Worm (Caenorhabditis elegans) whole organism, midembryonic: Measurements from ENCODE around the gene lgc-52.

Experiments
- T22C8.4 ChIP-seq: fragments of 200-800 bp; sonication (Bioruptor generic); IDR thresholded peaks from 2 replicates; pipeline ENCODE4 v1.3.6; 2022; ENCODE audit warnings: missing genetic modification characterization, missing compliant biosample characterization
- cog-1 ChIP-seq: sonication (generic microtip); optimal IDR thresholded peaks from 2 replicates; lab custom pipeline; 2016; ENCODE audit warnings: missing genetic modification characterization, missing compliant biosample characterization
- flt-1 ChIP-seq: fragments of 200-800 bp; sonication (Bioruptor generic); IDR thresholded peaks from 2 replicates; pipeline ENCODE4 v1.3.6; 2022; ENCODE audit warnings: missing genetic modification characterization, missing compliant biosample characterization
- klf-2 ChIP-seq: fragments of 200-800 bp; sonication (Bioruptor generic); conservative IDR thresholded peaks from 2 replicates; pipeline ENCODE4 v1.3.6; 2022; ENCODE audit warnings: missing genetic modification reagents, missing genetic modification characterization, missing compliant biosample characterization
- med-1 ChIP-seq: sonication (generic microtip); optimal IDR thresholded peaks from 2 replicates; lab custom pipeline; 2017; ENCODE audit warnings: missing genetic modification characterization, mild to moderate bottlenecking, missing compliant biosample characterization, antibody characterized with exemption, missing genetic modification reagents; ENCODE audit not compliant: insufficient read depth
- ref-1 ChIP-seq: fragments of 200-800 bp; sonication (Bioruptor generic); conservative IDR thresholded peaks from 2 replicates; pipeline ENCODE4 v1.3.6; 2022; ENCODE audit warnings: missing genetic modification reagents, missing genetic modification characterization, missing compliant biosample characterization
- tab-1 ChIP-seq: fragments of 200-800 bp; sonication (Bioruptor generic); IDR thresholded peaks from 2 replicates; pipeline ENCODE4 v1.3.6; 2022; ENCODE audit warnings: missing genetic modification characterization, missing compliant biosample characterization
- ztf-23 ChIP-seq: fragments of 200-800 bp; sonication (Bioruptor generic); IDR thresholded peaks from 2 replicates; pipeline ENCODE4 v1.3.6; 2022; ENCODE audit warnings: missing genetic modification reagents, missing genetic modification characterization, missing compliant biosample characterization
- ztf-29 ChIP-seq: fragments of 200-800 bp; sonication (Bioruptor generic); IDR thresholded peaks from 2 replicates; pipeline ENCODE4 v1.3.6; 2022; ENCODE audit warnings: missing genetic modification reagents, missing genetic modification characterization, missing compliant biosample characterization

Gene lgc-52

DNA sequence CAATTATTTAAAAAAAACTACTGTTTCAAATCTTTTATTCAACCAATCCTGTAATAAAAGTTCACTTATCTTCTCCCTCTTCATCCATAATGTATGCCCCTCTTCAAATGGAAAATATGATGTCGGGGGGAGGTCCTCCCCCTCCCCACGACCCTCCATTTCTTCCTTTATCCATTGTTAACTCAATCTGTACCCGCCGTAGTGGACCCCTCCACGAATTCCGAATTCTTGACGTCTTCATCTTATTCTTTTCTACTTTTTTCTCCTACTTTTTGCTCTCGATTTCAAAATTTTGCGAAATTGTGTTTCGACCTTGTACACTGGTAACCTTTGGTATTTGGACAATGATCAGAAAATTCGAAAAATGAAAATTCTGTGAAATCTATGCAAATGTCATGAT, at the start of gene lgc-52:
Gene lgc-52, plus strand, starts transcription at position 268 of the 400 bp plus-strand sequence.
- TF ChIP-seq flt-1 (no peak), T22C8.4 (GFP tag; lab: Robert Waterston, UW) (no peak), ztf-29 (no peak), med-1 (GFP tag; lab: Kevin White, UChicago) (no peak), ref-1 (no peak), cog-1 (tag; lab: Kevin White, UChicago) (no peak)

ce11 chrIV:15187517-15188181, 48.3 kb upstream of the lgc-52 start:
- TF ChIP-seq T22C8.4 (GFP tag; lab: Robert Waterston, UW) (no peak), flt-1 (no peak), ref-1 (no peak), tab-1 (GFP tag; lab: Robert Waterston, UW) (no peak), med-1 (GFP tag; lab: Kevin White, UChicago) (no peak), cog-1 (tag; lab: Kevin White, UChicago) (no peak), ztf-29 (no peak), klf-2 (GFP tag; lab: Robert Waterston, UW) (no peak)

DNA sequence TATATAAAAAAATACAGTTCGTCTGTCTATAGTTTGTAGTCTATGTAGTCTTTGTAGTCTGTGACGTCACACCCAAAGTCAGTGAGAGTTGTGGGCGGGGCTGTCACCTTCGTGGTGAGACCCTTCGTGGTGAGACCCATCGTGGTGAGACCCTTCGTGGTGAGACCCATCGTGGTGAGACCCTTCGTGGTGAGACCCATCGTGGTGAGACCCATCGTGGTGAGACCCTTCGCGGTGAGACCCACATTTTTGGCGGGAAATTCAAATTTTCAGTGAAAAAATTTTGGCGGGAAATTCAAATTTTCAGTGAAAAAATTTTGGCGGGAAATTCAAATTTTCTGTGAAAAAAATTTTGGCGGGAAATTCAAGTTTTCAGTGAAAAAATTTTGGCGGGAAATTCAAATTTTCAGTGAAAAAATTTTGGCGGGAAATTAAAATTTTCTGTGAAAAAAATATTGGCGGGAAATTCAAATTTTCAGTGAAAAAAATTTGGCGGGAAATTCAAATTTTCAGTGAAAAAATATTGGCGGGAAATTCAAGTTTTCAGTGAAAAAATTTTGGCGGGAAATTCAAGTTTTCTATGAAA, 47.5 kb upstream of the lgc-52 start:
- TF ChIP-seq klf-2 (GFP tag; lab: Robert Waterston, UW), result 0 out of 2 replicates have a peak, but pooled peaks have one; percentile 70

ce11 chrIV:15189450-15189849, 46.5 kb upstream of the lgc-52 start:
- TF ChIP-seq tab-1 (GFP tag; lab: Robert Waterston, UW), result peak; percentile 75; the same call in 1 of the 2 replicates
- TF ChIP-seq flt-1, result peak; percentile 41
- TF ChIP-seq klf-2 (GFP tag; lab: Robert Waterston, UW), result peak; percentile 69
- peak; percentile 80 for TF ChIP-seq ztf-23 (GFP tag; lab: Robert Waterston, UW)

- TF ChIP-seq flt-1 (no peak), ztf-29 (no peak), klf-2 (GFP tag; lab: Robert Waterston, UW) (no peak), ztf-23 (GFP tag; lab: Robert Waterston, UW) (no peak), cog-1 (tag; lab: Kevin White, UChicago) (no peak), T22C8.4 (GFP tag; lab: Robert Waterston, UW) (no peak)
These were observed 33.0 kb upstream of the lgc-52 start, which contains the start of gene sra-30 for ce11 chrIV:15202923-15203322. sra-30 (minus strand) TSS chrIV:15203023.

DNA sequence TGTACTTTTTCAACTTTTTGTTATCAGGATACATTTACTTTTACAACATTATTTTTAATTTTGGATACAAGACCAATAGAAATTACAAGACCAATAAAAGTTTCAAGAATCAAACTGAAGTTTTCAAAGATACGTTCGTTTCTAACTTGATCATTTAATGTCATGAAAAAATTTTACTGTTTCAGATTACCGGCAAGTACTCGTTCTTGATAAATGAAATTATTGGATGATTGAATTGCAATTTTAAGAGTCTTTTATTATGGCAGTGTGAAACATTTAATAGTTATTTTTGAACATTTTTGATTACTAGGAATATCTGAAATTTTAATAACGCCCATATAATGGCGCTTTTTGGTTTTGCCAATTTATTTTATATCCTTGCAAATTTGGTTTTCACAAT, 29.3 kb upstream of the lgc-52 start:
- TF ChIP-seq ref-1, result no peak
- no peak for TF ChIP-seq tab-1 (GFP tag; lab: Robert Waterston, UW)
- no peak for TF ChIP-seq ztf-23 (GFP tag; lab: Robert Waterston, UW)
- no peak for TF ChIP-seq cog-1 (tag; lab: Kevin White, UChicago)
- no peak for TF ChIP-seq T22C8.4 (GFP tag; lab: Robert Waterston, UW)
- no peak for TF ChIP-seq ztf-29
- TF ChIP-seq klf-2 (GFP tag; lab: Robert Waterston, UW), result no peak
- TF ChIP-seq flt-1, result no peak
- TF ChIP-seq med-1 (GFP tag; lab: Kevin White, UChicago), result no peak

DNA sequence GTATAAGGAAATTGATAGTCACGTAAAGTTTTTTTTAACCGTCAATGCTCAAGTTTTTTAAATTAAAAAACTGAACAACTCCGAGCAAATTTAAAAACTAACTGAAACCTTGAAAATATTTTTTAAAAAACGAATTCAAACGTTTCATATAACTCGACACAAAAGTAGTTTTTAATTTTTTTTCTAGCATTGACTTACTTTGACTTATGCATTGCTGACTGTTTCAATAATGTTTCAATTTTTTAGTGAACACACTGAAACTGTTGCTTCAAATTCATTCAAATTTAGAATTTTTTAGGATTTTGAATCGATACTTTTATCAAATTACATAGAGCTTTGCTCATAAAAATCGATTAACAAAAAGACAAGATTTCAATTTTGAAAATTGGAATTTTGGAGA, 25.4 kb upstream of the lgc-52 start:
- no peak for TF ChIP-seq ztf-23 (GFP tag; lab: Robert Waterston, UW)
- no peak for TF ChIP-seq med-1 (GFP tag; lab: Kevin White, UChicago)
- no peak for TF ChIP-seq ref-1
- no peak for TF ChIP-seq T22C8.4 (GFP tag; lab: Robert Waterston, UW)
- TF ChIP-seq flt-1, result no peak
- TF ChIP-seq tab-1 (GFP tag; lab: Robert Waterston, UW), result no peak
- TF ChIP-seq ztf-29, result no peak
- TF ChIP-seq cog-1 (tag; lab: Kevin White, UChicago), result no peak
- no peak for TF ChIP-seq klf-2 (GFP tag; lab: Robert Waterston, UW)

DNA sequence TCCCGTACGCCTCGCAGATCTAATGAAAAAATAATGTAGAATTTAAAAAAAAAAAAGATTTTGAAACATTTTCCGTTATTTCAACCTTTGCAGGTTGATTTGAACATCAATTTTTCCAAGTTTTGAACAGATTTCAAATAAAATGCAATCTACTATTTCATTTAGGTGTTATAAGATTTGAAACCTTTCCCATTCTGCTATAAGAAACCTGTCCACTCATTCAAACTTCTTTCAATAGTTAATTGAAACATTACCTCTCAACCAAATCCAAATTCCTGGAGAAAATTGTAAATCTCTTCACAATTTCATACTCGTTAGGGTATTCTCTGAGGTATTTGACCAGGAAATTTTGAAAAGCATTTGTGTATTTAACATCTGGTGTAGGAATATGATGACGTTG, 21.2 kb upstream of the lgc-52 start:
- TF ChIP-seq med-1 (GFP tag; lab: Kevin White, UChicago) (no peak), klf-2 (GFP tag; lab: Robert Waterston, UW) (no peak), flt-1 (no peak), T22C8.4 (GFP tag; lab: Robert Waterston, UW) (no peak), ref-1 (no peak), ztf-23 (GFP tag; lab: Robert Waterston, UW) (no peak), cog-1 (tag; lab: Kevin White, UChicago) (no peak), ztf-29 (no peak)

DNA sequence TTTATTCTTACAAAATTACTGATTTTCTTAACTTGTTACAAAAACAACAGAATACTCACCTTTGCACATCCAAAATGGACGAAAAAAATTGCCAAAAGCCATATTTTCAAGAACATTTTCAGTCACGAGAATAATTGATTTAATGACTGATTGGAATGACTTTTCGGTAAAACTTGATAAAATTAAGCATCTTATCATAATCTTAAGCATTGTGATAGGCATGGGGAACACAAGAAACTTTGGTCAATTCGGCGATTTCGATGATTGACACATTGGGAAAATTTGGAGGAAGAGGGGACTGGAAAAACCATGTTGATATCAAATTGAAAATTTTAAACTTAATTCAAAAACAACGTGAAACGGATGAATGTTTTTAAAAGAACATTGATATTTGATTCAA, 20.5 kb upstream of the lgc-52 start, which contains the start of gene Y40H7A.10:
Gene Y40H7A.10, minus strand, starts transcription at position 128 of the 400 bp plus-strand sequence.
- no peak for TF ChIP-seq ref-1
- no peak for TF ChIP-seq med-1 (GFP tag; lab: Kevin White, UChicago)
- no peak for TF ChIP-seq flt-1
- no peak for TF ChIP-seq cog-1 (tag; lab: Kevin White, UChicago)
- no peak for TF ChIP-seq tab-1 (GFP tag; lab: Robert Waterston, UW)
- no peak for TF ChIP-seq ztf-29
- no peak for TF ChIP-seq ztf-23 (GFP tag; lab: Robert Waterston, UW)
- TF ChIP-seq klf-2 (GFP tag; lab: Robert Waterston, UW), result no peak
- no peak for TF ChIP-seq T22C8.4 (GFP tag; lab: Robert Waterston, UW)

DNA sequence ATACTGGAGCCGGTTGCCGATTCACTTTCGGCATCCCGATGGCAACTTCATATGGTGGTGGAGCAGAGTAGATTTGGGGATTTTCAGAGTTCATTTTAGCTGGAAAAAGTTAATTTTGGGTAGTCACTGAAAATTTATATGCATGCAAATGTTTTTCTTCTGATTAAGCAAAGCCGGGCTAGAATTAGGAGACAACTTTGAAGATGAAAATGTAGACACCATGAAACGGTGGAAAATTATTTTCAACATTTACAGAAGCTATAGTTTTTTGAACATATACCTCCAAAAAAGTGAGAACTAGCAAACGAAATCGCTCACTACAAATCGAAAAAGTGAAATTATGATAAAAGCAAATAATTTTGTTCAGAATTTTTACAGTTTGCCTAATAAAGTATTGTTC, 15.7 kb upstream of the lgc-52 start, which contains the start of gene Y40H7A.11:
Gene Y40H7A.11, minus strand, starts transcription at position 101 of the 400 bp plus-strand sequence.
- TF ChIP-seq flt-1 (no peak), klf-2 (GFP tag; lab: Robert Waterston, UW) (no peak), ref-1 (no peak), tab-1 (GFP tag; lab: Robert Waterston, UW) (no peak)
